Worm (Caenorhabditis elegans) whole organism, late embryonic: ENCODE results near the gene cox-15.

Experiments used
- eyg-1 ChIP-seq: sonication (generic microtip); optimal IDR thresholded peaks from 2 replicates; lab custom pipeline; 2016; ENCODE audit warnings: missing genotype, missing genetic modification characterization, missing compliant biosample characterization
- hlh-8 ChIP-seq: sonication (generic microtip); optimal IDR thresholded peaks from 2 replicates; lab custom pipeline; 2016; ENCODE audit warnings: missing genotype, missing genetic modification characterization, missing compliant biosample characterization
- odd-2 ChIP-seq: sonication (generic microtip); optimal IDR thresholded peaks from 2 replicates; lab custom pipeline; 2017; ENCODE audit warnings: antibody characterized with exemption, mild to moderate bottlenecking, missing genetic modification characterization, missing compliant biosample characterization
- pha-4 ChIP-seq: fragments of 150-350 bp; optimal IDR thresholded peaks from 2 replicates; lab custom pipeline; 2018; ENCODE audit warnings: missing biosample characterization, missing genetic modification reagents, missing genetic modification characterization
- pros-1 ChIP-seq: fragments of 150-350 bp; optimal IDR thresholded peaks from 2 replicates; lab custom pipeline; 2014; ENCODE audit warnings: missing biosample characterization, missing genetic modification reagents, missing genetic modification characterization

DNA sequence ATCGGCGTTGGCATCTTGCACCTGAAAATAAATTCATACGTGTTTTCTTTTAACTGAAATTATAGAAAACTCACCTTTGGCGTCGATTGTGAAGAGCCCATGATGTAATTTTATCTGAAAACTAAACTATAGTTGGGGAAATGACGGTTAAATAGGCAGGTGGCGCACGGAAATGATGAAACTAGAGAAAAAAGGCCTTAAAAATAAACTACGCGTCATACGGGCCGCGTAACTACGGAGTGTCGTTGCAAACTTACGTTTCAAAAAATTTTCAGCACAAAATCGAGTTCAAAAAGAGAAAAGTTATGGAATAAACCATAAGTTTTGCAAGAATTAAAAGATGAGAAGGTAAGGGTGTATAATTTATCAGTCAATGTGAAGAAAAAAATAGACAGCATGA, 1.5 kb upstream of the cox-15 start, which contains the start of gene cchl-1:
- TF ChIP-seq pros-1 (tag; lab: Kevin White, UChicago) (no peak), odd-2 (tag; lab: Kevin White, UChicago) (no peak), eyg-1 (tag; lab: Kevin White, UChicago) (no peak), pha-4 (tag; lab: Kevin White, UChicago) (no peak), hlh-8 (no peak)
